Worm (Caenorhabditis elegans): Measurements from ENCODE around the gene oma-1.

DNA sequence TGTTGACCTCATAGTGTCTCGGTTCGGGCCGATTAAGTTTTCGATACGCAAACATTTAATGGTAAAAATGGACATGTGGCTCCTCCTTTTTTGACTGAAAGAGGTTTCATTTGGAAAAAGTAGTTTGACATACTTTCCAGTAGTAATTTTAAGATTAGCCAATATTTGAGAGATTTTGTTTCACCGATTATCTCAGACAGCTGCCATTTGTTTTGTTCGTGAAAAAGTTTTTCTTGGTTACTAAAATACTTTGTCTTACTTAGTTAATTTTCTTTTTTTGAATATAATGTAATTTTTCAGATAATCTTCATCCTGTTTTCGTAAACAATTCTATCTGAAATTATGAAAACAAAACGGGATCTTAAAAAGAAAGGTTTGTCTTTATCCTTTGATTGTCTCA lies 2.5 kb upstream of the oma-1 start, which contains the start of gene C09G9.5:
- TF ChIP-seq sea-1 (GFP tag; conservative IDR thresholded peaks at IDR 0.05) (no peak), tbx-37 (GFP tag; conservative IDR thresholded peaks at IDR 0.05) (no peak), ets-7 (tag; optimal IDR thresholded peaks at IDR 0.05) (no peak), ama-1 (optimal IDR thresholded peaks at IDR 0.05) (no peak), B0310.2 (tag; optimal IDR thresholded peaks at IDR 0.05) (no peak), scrt-1 (GFP tag; IDR thresholded peaks at IDR 0.05) (no peak)
